Worm (Caenorhabditis elegans) whole organism, mixed stage, embryonic: ENCODE measurements around the gene T25B6.3.

Experiments
- M03D4.4 ChIP-seq: sonication (generic microtip); optimal IDR thresholded peaks from 2 replicates; lab custom pipeline; 2017; ENCODE audit warnings: mild to moderate bottlenecking, missing genetic modification characterization, missing compliant biosample characterization
- bed-3 ChIP-seq: fragments of 200-800 bp; sonication (Bioruptor generic); optimal IDR thresholded peaks from 3 replicates; lab custom pipeline; 2018; ENCODE audit warnings: mild to moderate bottlenecking, missing genetic modification characterization, moderate library complexity, missing compliant biosample characterization
- blmp-1 ChIP-seq: fragments of 150-350 bp; optimal IDR thresholded peaks from 2 replicates; lab custom pipeline; 2014; ENCODE audit warnings: missing biosample characterization, missing genetic modification characterization
- ceh-39 ChIP-seq: fragments of 150-350 bp; optimal IDR thresholded peaks from 2 replicates; lab custom pipeline; 2014; ENCODE audit warnings: missing biosample characterization, missing genetic modification characterization
- ceh-43 ChIP-seq: fragments of 200-800 bp; sonication (Bioruptor generic); optimal IDR thresholded peaks from 2 replicates; lab custom pipeline; 2018; ENCODE audit warnings: mild to moderate bottlenecking, missing genetic modification characterization, moderate library complexity, missing compliant biosample characterization
- cnd-1 ChIP-seq: fragments of 200-800 bp; sonication (Bioruptor generic); optimal IDR thresholded peaks from 2 replicates; lab custom pipeline; 2018; ENCODE audit warnings: mild to moderate bottlenecking, missing genetic modification characterization, missing compliant biosample characterization
- drap-1 ChIP-seq: fragments of 200-800 bp; sonication (Bioruptor generic); optimal IDR thresholded peaks from 3 replicates; lab custom pipeline; 2018; ENCODE audit warnings: mild to moderate bottlenecking, missing genetic modification characterization, missing compliant biosample characterization
- elt-1 ChIP-seq: sonication (generic microtip); optimal IDR thresholded peaks from 2 replicates; lab custom pipeline; 2017; ENCODE audit warnings: missing genetic modification characterization, mild to moderate bottlenecking, missing compliant biosample characterization, antibody characterized with exemption, moderate library complexity, borderline replicate concordance; ENCODE audit not compliant: insufficient read depth
- elt-3 ChIP-seq: fragments of 150-350 bp; optimal IDR thresholded peaks from 2 replicates; lab custom pipeline; 2014; ENCODE audit warnings: missing biosample characterization, missing genetic modification characterization
- ham-2 ChIP-seq: fragments of 200-800 bp; sonication (Bioruptor generic); optimal IDR thresholded peaks from 2 replicates; lab custom pipeline; 2018; ENCODE audit warnings: mild to moderate bottlenecking, missing genetic modification characterization, missing compliant biosample characterization
- hlh-1 ChIP-seq: fragments of 150-350 bp; optimal IDR thresholded peaks from 2 replicates; lab custom pipeline; 2014; ENCODE audit warnings: missing biosample characterization, missing genetic modification reagents, missing genetic modification characterization
- lin-13 ChIP-seq: fragments of 150-350 bp; optimal IDR thresholded peaks from 2 replicates; lab custom pipeline; 2014; ENCODE audit warnings: missing biosample characterization, missing genetic modification characterization
- lsy-2 ChIP-seq: fragments of 150-350 bp; optimal IDR thresholded peaks from 2 replicates; lab custom pipeline; 2014; ENCODE audit warnings: missing biosample characterization, missing genetic modification characterization
- mab-5 ChIP-seq: fragments of 150-350 bp; optimal IDR thresholded peaks from 2 replicates; lab custom pipeline; 2014; ENCODE audit warnings: missing biosample characterization, missing genetic modification characterization
- mep-1 ChIP-seq: fragments of 150-350 bp; optimal IDR thresholded peaks from 2 replicates; lab custom pipeline; 2017; ENCODE audit warnings: missing biosample characterization, missing genetic modification reagents, missing genetic modification characterization, inconsistent platforms
- mls-2 ChIP-seq: sonication (generic microtip); optimal IDR thresholded peaks from 2 replicates; lab custom pipeline; 2016; ENCODE audit warnings: mild to moderate bottlenecking, missing genetic modification characterization, moderate library complexity, missing compliant biosample characterization
- nhr-12 ChIP-seq: fragments of 150-350 bp; optimal IDR thresholded peaks from 2 replicates; lab custom pipeline; 2014; ENCODE audit warnings: missing biosample characterization, missing genetic modification characterization
- nhr-237 ChIP-seq: fragments of 150-350 bp; optimal IDR thresholded peaks from 2 replicates; lab custom pipeline; 2014; ENCODE audit warnings: missing biosample characterization, missing genetic modification characterization
- nhr-28 ChIP-seq: fragments of 150-350 bp; optimal IDR thresholded peaks from 2 replicates; lab custom pipeline; 2014; ENCODE audit warnings: missing biosample characterization, missing genetic modification characterization
- nhr-76 ChIP-seq: sonication (generic microtip); optimal IDR thresholded peaks from 2 replicates; lab custom pipeline; 2017; ENCODE audit warnings: missing biosample characterization, missing genetic modification characterization
- pha-4 ChIP-seq: fragments of 150-350 bp; optimal IDR thresholded peaks from 2 replicates; lab custom pipeline; 2018; ENCODE audit warnings: missing biosample characterization, missing genetic modification reagents, missing genetic modification characterization
- sem-2 ChIP-seq: fragments of 200-800 bp; sonication (Bioruptor generic); optimal IDR thresholded peaks from 2 replicates; lab custom pipeline; 2018; ENCODE audit warnings: mild to moderate bottlenecking, missing genetic modification characterization, missing compliant biosample characterization
- snpc-4 ChIP-seq: fragments of 150-350 bp; optimal IDR thresholded peaks from 2 replicates; lab custom pipeline; 2014; ENCODE audit warnings: missing biosample characterization, missing genetic modification characterization
- sptf-1 ChIP-seq: sonication (generic microtip); optimal IDR thresholded peaks from 2 replicates; lab custom pipeline; 2017; ENCODE audit warnings: mild to moderate bottlenecking, missing genetic modification characterization, moderate library complexity, missing compliant biosample characterization
- tbx-8 ChIP-seq: fragments of 200-800 bp; sonication (Bioruptor generic); optimal IDR thresholded peaks from 2 replicates; lab custom pipeline; 2018; ENCODE audit warnings: mild to moderate bottlenecking, missing genetic modification characterization, moderate library complexity, missing compliant biosample characterization
- unc-120 ChIP-seq: sonication (generic microtip); optimal IDR thresholded peaks from 2 replicates; lab custom pipeline; 2017; ENCODE audit warnings: missing genetic modification characterization, missing compliant biosample characterization; ENCODE audit not compliant: poor library complexity, severe bottlenecking
- unc-39 ChIP-seq: fragments of 150-350 bp; optimal IDR thresholded peaks from 2 replicates; lab custom pipeline; 2014; ENCODE audit warnings: missing biosample characterization, missing genetic modification characterization
- unc-62 ChIP-seq: fragments of 150-350 bp; optimal IDR thresholded peaks from 2 replicates; lab custom pipeline; 2014; ENCODE audit warnings: missing biosample characterization, missing genetic modification reagents, missing genetic modification characterization
- zip-8 ChIP-seq: fragments of 150-350 bp; optimal IDR thresholded peaks from 2 replicates; lab custom pipeline; 2014; ENCODE audit warnings: missing biosample characterization, missing genetic modification characterization
- ztf-11 ChIP-seq: fragments of 150-350 bp; optimal IDR thresholded peaks from 2 replicates; lab custom pipeline; 2014; ENCODE audit warnings: missing biosample characterization, missing genetic modification characterization

Gene T25B6.3

ce11 chrX:9027304-9027703 is at the start of gene T25B6.3:
TSS of gene T25B6.3 (plus strand) at chrX:9027604.
- TF ChIP-seq snpc-4, result no peak
- no peak for TF ChIP-seq hlh-1 (tag; lab: Kevin White, UChicago)
- no peak for TF ChIP-seq blmp-1 (tag; lab: Kevin White, UChicago)
- TF ChIP-seq sem-2 (GFP tag; lab: Kevin White, UChicago), result no peak
- no peak for TF ChIP-seq M03D4.4 (tag; lab: Kevin White, UChicago)
- no peak for TF ChIP-seq nhr-76
- TF ChIP-seq drap-1 (GFP tag; lab: Kevin White, UChicago), result no peak
- no peak for TF ChIP-seq cnd-1 (tag; lab: Kevin White, UChicago)
- no peak for TF ChIP-seq mep-1 (tag; lab: Kevin White, UChicago)
- TF ChIP-seq nhr-12, result no peak
- TF ChIP-seq nhr-237 (tag; lab: Kevin White, UChicago), result no peak
- TF ChIP-seq elt-1 (tag; lab: Kevin White, UChicago), result no peak
- no peak for TF ChIP-seq mab-5
- TF ChIP-seq zip-8, result no peak
- TF ChIP-seq unc-120 (tag; lab: Kevin White, UChicago), result no peak

- TF ChIP-seq lin-13 (tag; lab: Kevin White, UChicago), result no peak
- no peak for TF ChIP-seq elt-3 (tag; lab: Kevin White, UChicago)
- no peak for TF ChIP-seq bed-3 (GFP tag; lab: Kevin White, UChicago)
- TF ChIP-seq unc-39 (tag; lab: Kevin White, UChicago), result no peak
- no peak for TF ChIP-seq nhr-12
- TF ChIP-seq unc-120 (tag; lab: Kevin White, UChicago), result no peak
- TF ChIP-seq ztf-11 (tag; lab: Kevin White, UChicago), result no peak
- TF ChIP-seq mep-1 (tag; lab: Kevin White, UChicago), result no peak
- no peak for TF ChIP-seq drap-1 (GFP tag; lab: Kevin White, UChicago)
- no peak for TF ChIP-seq ceh-39 (tag; lab: Kevin White, UChicago)
- no peak for TF ChIP-seq nhr-237 (tag; lab: Kevin White, UChicago)
- TF ChIP-seq zip-8, result no peak
- no peak for TF ChIP-seq cnd-1 (tag; lab: Kevin White, UChicago)
- TF ChIP-seq sem-2 (GFP tag; lab: Kevin White, UChicago), result no peak
- no peak for TF ChIP-seq sptf-1 (tag; lab: Kevin White, UChicago)
- TF ChIP-seq elt-1 (tag; lab: Kevin White, UChicago), result no peak
- no peak for TF ChIP-seq tbx-8
These were observed 46.7 kb upstream of the T25B6.3 start, which contains the start of gene nmur-1 for ce11 chrX:8980676-8981075. TSS of gene nmur-1 (plus strand) at chrX:8980976.

DNA sequence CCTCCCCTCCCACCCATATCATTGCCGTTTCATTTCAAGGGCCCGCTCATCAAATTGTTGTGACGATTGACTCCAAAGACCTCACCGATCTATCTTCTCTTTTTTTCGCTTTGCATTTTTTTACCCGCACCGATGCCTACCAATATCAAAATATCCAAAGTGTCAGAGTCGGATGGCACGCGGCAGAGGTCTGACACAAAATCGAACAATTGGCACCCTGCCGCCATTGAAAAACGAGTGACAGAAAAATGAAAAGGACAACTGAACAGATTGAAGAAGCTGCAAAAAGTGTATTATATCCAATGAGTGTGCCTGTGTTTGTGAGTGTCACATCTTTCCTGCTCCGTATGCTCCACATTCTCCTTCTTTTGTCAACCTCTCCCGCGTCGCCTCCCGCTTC is 41.0 kb upstream of the T25B6.3 start:
- TF ChIP-seq hlh-1 (tag; lab: Kevin White, UChicago) (peak; percentile 28), unc-120 (tag; lab: Kevin White, UChicago) (peak; percentile 54), unc-62 (GFP tag; lab: Kevin White, UChicago) (peak; percentile 85), ztf-11 (tag; lab: Kevin White, UChicago) (no peak), lsy-2 (tag; lab: Kevin White, UChicago) (no peak), zip-8 (no peak), tbx-8 (no peak), lin-13 (tag; lab: Kevin White, UChicago) (no peak), ceh-39 (tag; lab: Kevin White, UChicago) (no peak), nhr-28 (no peak)

ce11 chrX:8987828-8988227 is 39.6 kb upstream of the T25B6.3 start, which contains the start of gene twk-18:
TSS of gene twk-18 (plus strand) at chrX:8988128.
- TF ChIP-seq ceh-43 (GFP tag; lab: Kevin White, UChicago) (no peak), ham-2 (no peak), mep-1 (tag; lab: Kevin White, UChicago) (no peak), nhr-76 (no peak)

ce11 chrX:8991856-8992456 is 35.4 kb upstream of the T25B6.3 start, which contains the start of gene C24A3.4:
TSS of gene C24A3.4 (plus strand) at chrX:8992406.
- TF ChIP-seq mls-2 (tag; lab: Kevin White, UChicago) (no peak), blmp-1 (tag; lab: Kevin White, UChicago) (no peak), mab-5 (no peak), nhr-12 (no peak), ham-2 (no peak), M03D4.4 (tag; lab: Kevin White, UChicago) (no peak), unc-39 (tag; lab: Kevin White, UChicago) (no peak), snpc-4 (no peak), pha-4 (tag; lab: Kevin White, UChicago) (no peak), drap-1 (GFP tag; lab: Kevin White, UChicago) (no peak), ceh-43 (GFP tag; lab: Kevin White, UChicago) (no peak), tbx-8 (no peak), sptf-1 (tag; lab: Kevin White, UChicago) (no peak)
